Worm (Caenorhabditis elegans): ENCODE measurements around the gene unc-70.

ce11 chrV:6906435-6906834, 25.3 kb downstream of the unc-70 start:
- TF ChIP-seq grh-1 (GFP tag; IDR thresholded peaks at IDR 0.05) (no peak), pag-3 (tag; optimal IDR thresholded peaks at IDR 0.05; ENCODE audit: borderline replicate concordance, insufficient read depth) (no peak)

Measured in whole organism, L1 larva.